Worm (Caenorhabditis elegans): ENCODE measurements around the gene K09C8.9.
A peak's percentile ranks its signal among the peaks of the same experiment; 100 is the strongest.

K09C8.9 gene

DNA sequence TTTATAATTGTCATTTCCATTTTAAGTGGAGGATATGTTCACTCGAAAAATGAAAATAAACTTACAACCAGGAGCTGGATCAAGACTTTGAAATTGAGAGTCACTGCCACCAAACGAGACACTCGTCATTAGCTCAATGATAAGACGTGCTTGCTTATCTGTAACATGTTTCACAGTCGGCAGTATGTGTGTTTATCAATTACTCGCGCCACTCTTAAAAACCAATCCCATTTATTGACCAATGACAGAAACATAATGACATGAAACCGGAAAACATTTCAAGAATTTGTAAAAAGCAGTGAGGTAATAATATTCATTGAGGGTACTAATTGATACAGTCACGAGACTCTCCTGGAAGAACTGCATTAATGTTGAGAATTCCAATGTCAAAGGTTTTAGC is 40.5 kb upstream of the K09C8.9 start, which contains the start of gene del-5:
del-5 (minus strand) TSS at position 130 of the 400 bp plus-strand sequence.
- no peak for TF ChIP-seq ceh-83 (GFP tag; optimal IDR thresholded peaks at IDR 0.05)
- no peak for TF ChIP-seq nhr-76 (tag; optimal IDR thresholded peaks at IDR 0.05)
- TF ChIP-seq nhr-2 (tag; optimal IDR thresholded peaks at IDR 0.05), result no peak
- no peak for TF ChIP-seq pha-4 (tag; optimal IDR thresholded peaks at IDR 0.05)
- no peak for TF ChIP-seq elt-1 (tag; optimal IDR thresholded peaks at IDR 0.05; ENCODE audit: borderline replicate concordance, insufficient read depth)

ce11 chrX:11007393-11007792 is 39.8 kb upstream of the K09C8.9 start:
- TF ChIP-seq elt-3 (tag; optimal IDR thresholded peaks at IDR 0.05) (no peak), unc-62 (GFP tag; optimal IDR thresholded peaks at IDR 0.05) (no peak), ztf-11 (tag; optimal IDR thresholded peaks at IDR 0.05) (no peak), drap-1 (GFP tag; optimal IDR thresholded peaks at IDR 0.05) (no peak), ham-2 (GFP tag; optimal IDR thresholded peaks at IDR 0.05) (no peak), ces-1 (GFP tag; optimal IDR thresholded peaks at IDR 0.05) (no peak), mls-2 (tag; optimal IDR thresholded peaks at IDR 0.05) (no peak), lsy-2 (tag; optimal IDR thresholded peaks at IDR 0.05) (no peak), ceh-39 (tag; optimal IDR thresholded peaks at IDR 0.05) (no peak), blmp-1 (tag; optimal IDR thresholded peaks at IDR 0.05) (no peak), bed-3 (GFP tag; optimal IDR thresholded peaks at IDR 0.05) (no peak)

DNA sequence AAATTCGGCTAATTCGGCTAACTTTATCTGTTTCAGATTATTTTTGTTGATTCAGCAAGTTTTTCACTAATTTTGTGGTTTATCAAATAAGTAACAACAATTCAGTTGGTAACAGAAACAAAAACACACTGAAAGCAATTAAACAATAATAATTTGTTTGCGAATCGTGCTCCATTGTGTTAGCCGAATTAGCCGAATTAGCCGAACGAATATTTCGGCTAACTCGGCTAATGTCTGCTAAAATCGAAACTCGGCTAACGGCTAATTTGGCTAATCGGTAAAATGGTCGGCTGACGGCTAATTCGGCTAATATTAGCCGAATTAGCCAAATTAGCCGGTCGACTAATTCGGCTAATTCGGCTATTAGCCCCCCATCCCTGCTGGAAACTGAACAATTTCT is 36.1 kb upstream of the K09C8.9 start:
- TF ChIP-seq nhr-237 (tag; optimal IDR thresholded peaks at IDR 0.05) (no peak), ham-2 (GFP tag; optimal IDR thresholded peaks at IDR 0.05) (peak; percentile 69)

- TF ChIP-seq unc-39 (tag; optimal IDR thresholded peaks at IDR 0.05), result no peak
- TF ChIP-seq ceh-83 (GFP tag; optimal IDR thresholded peaks at IDR 0.05), result no peak
- no peak for TF ChIP-seq nhr-76 (tag; optimal IDR thresholded peaks at IDR 0.05)
- no peak for TF ChIP-seq mep-1 (tag; optimal IDR thresholded peaks at IDR 0.05)
- no peak for TF ChIP-seq nhr-2 (tag; optimal IDR thresholded peaks at IDR 0.05)
- TF ChIP-seq drap-1 (GFP tag; optimal IDR thresholded peaks at IDR 0.05), result no peak
- no peak for TF ChIP-seq sem-2 (GFP tag; optimal IDR thresholded peaks at IDR 0.05)
- TF ChIP-seq lsy-2 (tag; optimal IDR thresholded peaks at IDR 0.05), result no peak
- no peak for TF ChIP-seq bed-3 (GFP tag; optimal IDR thresholded peaks at IDR 0.05)
- no peak for TF ChIP-seq blmp-1 (tag; optimal IDR thresholded peaks at IDR 0.05)
- no peak for TF ChIP-seq sptf-1 (tag; optimal IDR thresholded peaks at IDR 0.05)
- TF ChIP-seq mls-2 (tag; optimal IDR thresholded peaks at IDR 0.05), result no peak
- no peak for TF ChIP-seq flh-1 (GFP tag; optimal IDR thresholded peaks at IDR 0.05)
- no peak for TF ChIP-seq M03D4.4 (tag; optimal IDR thresholded peaks at IDR 0.05)
- no peak for TF ChIP-seq snpc-4 (tag; optimal IDR thresholded peaks at IDR 0.05)
These were observed 34.2 kb upstream of the K09C8.9 start, which contains the start of gene col-177 for ce11 chrX:11001750-11002149. Gene col-177, minus strand, starts transcription at chrX:11001850.

DNA sequence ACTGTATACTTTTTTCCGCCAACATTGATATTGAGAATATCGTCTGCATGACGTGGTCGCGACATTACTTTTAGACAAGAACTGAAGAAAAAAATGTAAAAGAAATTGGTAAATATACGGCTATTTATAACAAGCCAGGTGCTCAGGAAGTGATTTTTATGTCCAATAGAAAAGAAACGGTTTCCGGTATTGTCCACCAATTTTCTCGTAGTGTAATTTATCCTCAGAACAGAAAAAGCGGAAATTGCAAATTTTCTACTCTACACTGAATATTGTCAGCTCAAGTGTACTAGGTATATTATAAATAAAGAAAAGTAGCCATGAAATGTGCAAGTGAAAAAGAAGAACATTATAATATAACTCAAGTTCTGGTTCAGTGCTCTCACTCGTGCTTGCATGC is 31.6 kb upstream of the K09C8.9 start, which contains the start of gene F59F3.6:
F59F3.6 (minus strand) TSS at position 101 of the 400 bp plus-strand sequence.
- TF ChIP-seq ceh-43 (GFP tag; optimal IDR thresholded peaks at IDR 0.05) (no peak), elt-1 (tag; optimal IDR thresholded peaks at IDR 0.05; ENCODE audit: borderline replicate concordance, insufficient read depth) (no peak), nhr-12 (tag; optimal IDR thresholded peaks at IDR 0.05) (no peak), nhr-76 (tag; optimal IDR thresholded peaks at IDR 0.05) (no peak), pha-4 (tag; optimal IDR thresholded peaks at IDR 0.05) (no peak)

DNA sequence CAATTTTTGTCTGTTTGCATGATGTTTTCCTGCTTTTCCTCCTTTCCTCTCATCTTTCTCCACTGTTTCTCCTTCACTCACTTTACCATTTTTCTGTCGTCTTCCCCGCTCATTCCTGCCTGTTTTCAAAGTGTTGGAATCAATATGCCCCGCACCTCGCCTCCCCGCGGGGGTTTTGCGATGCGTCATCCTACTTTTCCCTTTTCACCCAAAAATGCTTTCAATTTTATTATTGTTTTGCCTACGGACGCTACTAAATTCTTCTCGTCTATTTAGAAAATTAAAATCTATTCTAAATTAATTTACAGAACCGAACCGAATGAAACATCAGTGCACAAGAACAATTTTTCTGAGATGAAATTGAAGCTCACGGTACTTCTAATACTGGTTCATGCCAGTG is 24.6 kb upstream of the K09C8.9 start, which contains the start of gene ver-3:
ver-3 (plus strand) TSS at position 301 of the 400 bp plus-strand sequence.
- no peak for TF ChIP-seq bed-3 (GFP tag; optimal IDR thresholded peaks at IDR 0.05)
- no peak for TF ChIP-seq elt-1 (tag; optimal IDR thresholded peaks at IDR 0.05; ENCODE audit: borderline replicate concordance, insufficient read depth)
- no peak for TF ChIP-seq nhr-76 (tag; optimal IDR thresholded peaks at IDR 0.05)

DNA sequence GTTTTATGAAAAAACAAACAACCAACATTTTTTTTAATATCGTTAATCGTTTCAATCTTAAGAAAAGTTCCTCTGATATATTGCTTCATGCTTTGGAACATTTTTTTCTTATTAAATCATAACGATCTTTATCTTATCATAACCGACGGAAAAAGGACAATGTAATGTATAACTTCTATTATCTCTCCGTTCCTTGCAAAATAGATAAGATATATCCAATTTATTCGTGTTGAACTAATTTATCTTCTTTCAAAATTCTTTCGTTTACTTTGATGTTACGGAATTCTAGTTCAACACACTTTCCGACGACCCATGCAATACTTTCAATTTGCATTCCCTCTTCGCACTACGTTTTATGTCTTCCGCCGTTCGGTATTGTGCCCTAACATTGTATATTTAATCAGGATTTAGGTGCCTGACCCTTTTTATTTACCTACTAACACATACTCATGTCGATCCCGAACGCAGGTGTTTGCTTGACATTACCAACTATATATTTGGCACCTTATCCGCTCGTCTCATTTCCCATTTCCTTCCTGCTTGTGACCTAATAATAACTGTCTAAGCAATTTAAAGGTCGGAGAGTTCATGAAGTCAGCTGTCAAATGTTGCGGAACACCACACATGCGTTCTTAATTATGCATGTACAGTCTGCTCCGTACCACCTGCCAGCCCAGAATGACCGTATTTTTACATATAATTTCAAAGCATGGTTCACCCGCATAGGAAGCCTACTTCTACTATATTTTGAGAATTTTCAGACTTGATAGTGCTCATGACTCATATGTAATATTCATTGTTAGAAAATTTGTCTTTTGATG is 24.0 kb upstream of the K09C8.9 start:
- TF ChIP-seq bed-3 (GFP tag; optimal IDR thresholded peaks at IDR 0.05) (no peak), tbx-8 (GFP tag; optimal IDR thresholded peaks at IDR 0.05) (no peak), lsy-2 (tag; optimal IDR thresholded peaks at IDR 0.05) (no peak), ceh-39 (tag; optimal IDR thresholded peaks at IDR 0.05) (no peak), nhr-2 (tag; optimal IDR thresholded peaks at IDR 0.05) (peak; percentile 92), cnd-1 (tag; optimal IDR thresholded peaks at IDR 0.05) (peak; percentile 38), elt-1 (tag; optimal IDR thresholded peaks at IDR 0.05; ENCODE audit: borderline replicate concordance, insufficient read depth) (peak; percentile 63)

Measured in whole organism, mixed stage, embryonic.